Worm (Caenorhabditis elegans) whole organism, mixed stage, embryonic: ENCODE data around the gene Y73B6BL.47.

Experiments
- ceh-39 ChIP-seq: fragments of 150-350 bp; optimal IDR thresholded peaks from 2 replicates; lab custom pipeline; 2014; ENCODE audit warnings: missing biosample characterization, missing genetic modification characterization
- elt-1 ChIP-seq: sonication (generic microtip); optimal IDR thresholded peaks from 2 replicates; lab custom pipeline; 2017; ENCODE audit warnings: missing genetic modification characterization, mild to moderate bottlenecking, missing compliant biosample characterization, antibody characterized with exemption, moderate library complexity, borderline replicate concordance; ENCODE audit not compliant: insufficient read depth
- nhr-237 ChIP-seq: fragments of 150-350 bp; optimal IDR thresholded peaks from 2 replicates; lab custom pipeline; 2014; ENCODE audit warnings: missing biosample characterization, missing genetic modification characterization
- unc-39 ChIP-seq: fragments of 150-350 bp; optimal IDR thresholded peaks from 2 replicates; lab custom pipeline; 2014; ENCODE audit warnings: missing biosample characterization, missing genetic modification characterization

DNA sequence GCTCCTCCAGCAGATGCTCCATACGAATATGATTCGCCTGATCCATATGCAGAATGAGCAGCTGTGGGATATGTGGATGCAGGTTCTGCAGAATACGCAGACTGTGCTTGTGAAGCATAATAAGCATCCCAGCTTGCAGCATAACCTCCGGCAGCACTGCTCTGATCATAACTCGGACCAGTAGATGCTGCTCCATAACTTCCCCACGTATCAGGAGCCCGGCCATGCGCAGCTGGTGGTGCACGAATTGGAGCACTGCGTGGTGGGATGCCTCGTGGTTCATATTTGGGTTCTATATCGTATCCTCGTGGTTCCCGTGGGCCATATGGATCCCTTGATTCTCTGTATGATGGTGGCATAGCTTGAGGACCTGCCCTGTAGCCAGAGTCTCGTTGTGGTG lies 12.0 kb downstream of the Y73B6BL.47 start:
- TF ChIP-seq nhr-237: no peak
- TF ChIP-seq unc-39: no peak
- TF ChIP-seq ceh-39: no peak
- no peak for TF ChIP-seq elt-1 (tag; lab: Kevin White, UChicago)
